Fruit fly (Drosophila melanogaster) whole organism, prepupa: ENCODE measurements around the gene Hrd3.

Source experiments
- Blimp-1 ChIP-seq: fragments of 200-800 bp; sonication (Bioruptor generic); optimal IDR thresholded peaks from 3 replicates; lab custom pipeline; 2017; ENCODE audit warnings: missing biosample characterization, missing genetic modification characterization, mild to moderate bottlenecking, moderate library complexity, missing genetic modification reagents
- CG10669 ChIP-seq: fragments of 200-800 bp; sonication (Bioruptor generic); optimal IDR thresholded peaks from 3 replicates; lab custom pipeline; 2018; ENCODE audit warnings: missing biosample characterization, mild to moderate bottlenecking, missing genetic modification characterization, moderate library complexity
- CG11902 ChIP-seq: fragments of 200-800 bp; sonication (Bioruptor generic); optimal IDR thresholded peaks from 3 replicates; lab custom pipeline; 2016; ENCODE audit warnings: missing biosample characterization, missing genetic modification characterization
- CG15336 ChIP-seq: fragments of 200-800 bp; sonication (Bioruptor generic); IDR thresholded peaks from 2 replicates; pipeline ENCODE4 v1.3.6; 2022; ENCODE audit warnings: missing biosample characterization, missing genetic modification characterization
- CG16779 ChIP-seq: fragments of 200-800 bp; sonication (Bioruptor generic); optimal IDR thresholded peaks from 3 replicates; lab custom pipeline; 2017; ENCODE audit warnings: missing biosample characterization, mild to moderate bottlenecking, missing genetic modification characterization
- CG3032 ChIP-seq: fragments of 200-800 bp; optimal IDR thresholded peaks from 2 replicates; lab custom pipeline; 2019; ENCODE audit warnings: missing biosample characterization, mild to moderate bottlenecking, missing genetic modification characterization, moderate library complexity
- CG3919 ChIP-seq: fragments of 200-800 bp; sonication (Bioruptor generic); optimal IDR thresholded peaks from 3 replicates; lab custom pipeline; 2016; ENCODE audit warnings: missing biosample characterization, missing genetic modification characterization
- CG6163 ChIP-seq: fragments of 200-800 bp; sonication (Bioruptor generic); IDR thresholded peaks from 3 replicates; pipeline ENCODE4 v1.3.6; 2022; ENCODE audit warnings: missing biosample characterization, missing genetic modification characterization
- CG6276 ChIP-seq: fragments of 200-800 bp; sonication (Bioruptor generic); optimal IDR thresholded peaks from 2 replicates; lab custom pipeline; 2017; ENCODE audit warnings: missing biosample characterization, mild to moderate bottlenecking, missing genetic modification characterization
- CG6792 ChIP-seq: fragments of 200-800 bp; sonication (Bioruptor generic); optimal IDR thresholded peaks from 3 replicates; lab custom pipeline; 2016; ENCODE audit warnings: missing biosample characterization, missing genetic modification characterization
- CG6808 ChIP-seq: fragments of 200-800 bp; sonication (Bioruptor generic); optimal IDR thresholded peaks from 3 replicates; lab custom pipeline; 2017; ENCODE audit warnings: missing biosample characterization, missing genetic modification characterization, mild to moderate bottlenecking, moderate library complexity, missing genetic modification reagents
- CG7368 ChIP-seq: fragments of 200-800 bp; sonication (Bioruptor generic); optimal IDR thresholded peaks from 3 replicates; lab custom pipeline; 2016; ENCODE audit warnings: missing biosample characterization, missing genetic modification characterization
- CG8319 ChIP-seq: fragments of 200-800 bp; sonication (Bioruptor generic); optimal IDR thresholded peaks from 3 replicates; lab custom pipeline; 2016; ENCODE audit warnings: missing biosample characterization, missing genetic modification characterization
- CG8632 ChIP-seq: fragments of 200-800 bp; sonication (Bioruptor generic); optimal IDR thresholded peaks from 3 replicates; lab custom pipeline; 2016; ENCODE audit warnings: missing biosample characterization, missing genetic modification characterization
- CG9139 ChIP-seq: fragments of 200-800 bp; sonication (Bioruptor generic); optimal IDR thresholded peaks from 3 replicates; lab custom pipeline; 2017; ENCODE audit warnings: missing biosample characterization, mild to moderate bottlenecking, missing genetic modification characterization
- Eip75B ChIP-seq: fragments of 200-800 bp; sonication (Bioruptor generic); optimal IDR thresholded peaks from 3 replicates; lab custom pipeline; 2016; ENCODE audit warnings: missing biosample characterization, missing genetic modification characterization
- Eip78C ChIP-seq: fragments of 200-800 bp; sonication (Bioruptor generic); peaks from one replicate; lab custom pipeline; 2016; ENCODE audit warnings: missing biosample characterization, missing genetic modification characterization
- Eip93F ChIP-seq: fragments of 200-800 bp; sonication (Bioruptor generic); optimal IDR thresholded peaks from 2 replicates; lab custom pipeline; 2016; ENCODE audit warnings: missing biosample characterization, mild to moderate bottlenecking, missing genetic modification characterization
- Ets96B ChIP-seq: fragments of 200-800 bp; optimal IDR thresholded peaks from 2 replicates; lab custom pipeline; 2019; ENCODE audit warnings: missing biosample characterization, mild to moderate bottlenecking, missing genetic modification characterization, moderate library complexity
- Gug ChIP-seq: fragments of 200-800 bp; sonication (Bioruptor generic); IDR thresholded peaks from 2 replicates; pipeline ENCODE4 v1.3.6; 2022; ENCODE audit warnings: missing biosample characterization, missing genetic modification characterization
- Lpt ChIP-seq: fragments of 200-800 bp; sonication (Bioruptor generic); optimal IDR thresholded peaks from 3 replicates; lab custom pipeline; 2016; ENCODE audit warnings: missing biosample characterization, missing genetic modification characterization
- OdsH ChIP-seq: fragments of 200-800 bp; sonication (Bioruptor generic); optimal IDR thresholded peaks from 3 replicates; lab custom pipeline; 2016; ENCODE audit warnings: missing biosample characterization, missing genetic modification characterization
- Smox ChIP-seq: fragments of 200-800 bp; sonication (Bioruptor generic); optimal IDR thresholded peaks from 3 replicates; lab custom pipeline; 2016; ENCODE audit warnings: missing biosample characterization, missing genetic modification characterization
- Sox102F ChIP-seq: fragments of 200-800 bp; sonication (Bioruptor generic); optimal IDR thresholded peaks from 2 replicates; lab custom pipeline; 2016; ENCODE audit warnings: missing biosample characterization, mild to moderate bottlenecking, missing genetic modification characterization
- Sox15 ChIP-seq: fragments of 200-800 bp; sonication (Bioruptor generic); optimal IDR thresholded peaks from 3 replicates; lab custom pipeline; 2016; ENCODE audit warnings: missing biosample characterization, missing genetic modification characterization
- achi ChIP-seq: fragments of 200-800 bp; sonication (Bioruptor generic); optimal IDR thresholded peaks from 3 replicates; lab custom pipeline; 2016; ENCODE audit warnings: missing biosample characterization, missing genetic modification characterization
- acj6 ChIP-seq: fragments of 200-800 bp; sonication (Bioruptor generic); optimal IDR thresholded peaks from 3 replicates; lab custom pipeline; 2016; ENCODE audit warnings: missing biosample characterization, missing genetic modification characterization
- cyc ChIP-seq: fragments of 200-800 bp; sonication (Bioruptor generic); optimal IDR thresholded peaks from 3 replicates; lab custom pipeline; 2016; ENCODE audit warnings: missing biosample characterization, missing genetic modification characterization
- dsx ChIP-seq: fragments of 200-800 bp; optimal IDR thresholded peaks from 3 replicates; lab custom pipeline; 2019; ENCODE audit warnings: missing biosample characterization, mild to moderate bottlenecking, missing genetic modification characterization, moderate library complexity; ENCODE audit not compliant: poor library complexity, severe bottlenecking
- eg ChIP-seq: fragments of 200-800 bp; sonication (Bioruptor generic); IDR thresholded peaks from 3 replicates; pipeline ENCODE4 v1.3.6; 2022; ENCODE audit warnings: missing biosample characterization, missing genetic modification characterization
- esn ChIP-seq: fragments of 200-800 bp; sonication (Bioruptor generic); optimal IDR thresholded peaks from 2 replicates; lab custom pipeline; 2016; ENCODE audit warnings: missing biosample characterization, mild to moderate bottlenecking, missing genetic modification characterization, moderate library complexity
- fd59A ChIP-seq: fragments of 200-800 bp; sonication (Bioruptor generic); optimal IDR thresholded peaks from 2 replicates; lab custom pipeline; 2017; ENCODE audit warnings: missing biosample characterization, mild to moderate bottlenecking, missing genetic modification characterization, missing genetic modification reagents
- fd85E ChIP-seq: fragments of 200-800 bp; sonication (Bioruptor generic); optimal IDR thresholded peaks from 3 replicates; lab custom pipeline; 2016; ENCODE audit warnings: missing biosample characterization, missing genetic modification characterization
- fkh ChIP-seq: fragments of 200-800 bp; sonication (Bioruptor generic); optimal IDR thresholded peaks from 3 replicates; lab custom pipeline; 2017; ENCODE audit warnings: missing biosample characterization, mild to moderate bottlenecking, missing genetic modification characterization, moderate library complexity
- pdm3 ChIP-seq: fragments of 200-800 bp; sonication (Bioruptor generic); optimal IDR thresholded peaks from 3 replicates; lab custom pipeline; 2016; ENCODE audit warnings: missing biosample characterization, missing genetic modification characterization
- salr ChIP-seq, 2 experiments: fragments of 200-800 bp; sonication (Bioruptor generic); optimal IDR thresholded peaks; 3 replicates each; lab custom pipeline; 2016 to 2018; ENCODE audit warnings: missing biosample characterization in 2 of 2, missing genetic modification characterization in 2 of 2, mild to moderate bottlenecking in 1 of 2
- spab ChIP-seq: fragments of 200-800 bp; sonication (Bioruptor generic); optimal IDR thresholded peaks from 2 replicates; lab custom pipeline; 2017; ENCODE audit warnings: missing biosample characterization, mild to moderate bottlenecking, missing genetic modification characterization, missing genetic modification reagents
- ss ChIP-seq, 2 experiments: fragments of 200-800 bp; sonication (Bioruptor generic); optimal IDR thresholded peaks; 2 replicates in 1 of 2; 3 replicates in 1 of 2; lab custom pipeline; 2017 to 2018; ENCODE audit warnings: mild to moderate bottlenecking in 2 of 2, missing biosample characterization in 2 of 2, missing genetic modification characterization in 2 of 2, moderate library complexity in 1 of 2
- svp ChIP-seq: fragments of 200-800 bp; sonication (Bioruptor generic); peaks from one replicate; lab custom pipeline; 2016; ENCODE audit warnings: missing biosample characterization, missing genetic modification characterization
- topi ChIP-seq: fragments of 200-800 bp; sonication (Bioruptor generic); optimal IDR thresholded peaks from 3 replicates; lab custom pipeline; 2016; ENCODE audit warnings: missing biosample characterization, missing genetic modification characterization

The Hrd3 gene

dm6 chr3R:23737676-23738574, 20.4 kb downstream of the Hrd3 start (continued):
- TF ChIP-seq OdsH (GFP tag; lab: Kevin White, UChicago) = peak; percentile 33
- TF ChIP-seq Blimp-1 (GFP tag; lab: Kevin White, UChicago) = no peak
- TF ChIP-seq CG15336 (GFP tag; lab: Robert Waterston, UW) = peak; percentile 48
- TF ChIP-seq pdm3 (GFP tag; lab: Kevin White, UChicago) = peak; percentile 16
- TF ChIP-seq Ets96B = peak; percentile 28
- TF ChIP-seq CG6808 (GFP tag; lab: Kevin White, UChicago) = peak; percentile 55
- no peak for TF ChIP-seq Eip75B
- no peak for TF ChIP-seq Lpt (GFP tag; lab: Kevin White, UChicago)
- TF ChIP-seq topi (GFP tag; lab: Kevin White, UChicago) = no peak
- TF ChIP-seq, all 60 proteins: peak for 25

DNA sequence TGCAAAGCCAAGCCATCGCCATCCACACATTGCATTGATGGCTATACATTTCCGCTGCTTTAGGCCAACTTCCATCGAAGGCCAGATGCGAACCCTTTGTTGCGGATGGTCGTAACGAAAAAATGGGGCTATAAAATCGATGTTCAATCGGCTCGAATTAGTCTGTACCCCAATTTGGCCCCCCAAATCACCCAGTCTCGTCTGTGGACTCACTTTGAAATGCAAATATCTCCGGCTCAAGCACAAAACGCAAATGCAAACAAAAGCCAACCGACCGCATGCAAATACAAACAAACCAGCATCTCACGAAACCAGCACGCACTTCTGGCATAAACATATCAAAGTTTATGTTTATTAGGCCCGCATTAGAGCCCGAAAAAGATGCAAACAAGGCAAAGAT, 22.0 kb downstream of the Hrd3 start:
- no peak for TF ChIP-seq svp (GFP tag; lab: Kevin White, UChicago)
- peak; percentile 56 for TF ChIP-seq fkh (GFP tag; lab: Kevin White, UChicago)

dm6 chr3R:23735648-23736047, 22.7 kb downstream of the Hrd3 start:
- no peak for TF ChIP-seq Gug
- TF ChIP-seq CG11902 (GFP tag; lab: Kevin White, UChicago) = no peak
- no peak for TF ChIP-seq acj6 (GFP tag; lab: Kevin White, UChicago)
- no peak for TF ChIP-seq CG8632 (GFP tag; lab: Kevin White, UChicago)
- TF ChIP-seq OdsH (GFP tag; lab: Kevin White, UChicago) = no peak
- TF ChIP-seq CG7368 (GFP tag; lab: Kevin White, UChicago) = no peak
- peak in 1 of 2 experiments; percentile 11 for TF ChIP-seq ss (GFP tag; optimal IDR thresholded peaks at IDR 0.05; lab: Kevin White, UChicago)
- TF ChIP-seq CG6163 (GFP tag; lab: Robert Waterston, UW) = 0 out of 3 replicates have a peak, but pooled peaks have one; percentile 10
- TF ChIP-seq Eip78C (GFP tag; lab: Kevin White, UChicago) = peak; percentile 36
- no peak for TF ChIP-seq fd85E

DNA sequence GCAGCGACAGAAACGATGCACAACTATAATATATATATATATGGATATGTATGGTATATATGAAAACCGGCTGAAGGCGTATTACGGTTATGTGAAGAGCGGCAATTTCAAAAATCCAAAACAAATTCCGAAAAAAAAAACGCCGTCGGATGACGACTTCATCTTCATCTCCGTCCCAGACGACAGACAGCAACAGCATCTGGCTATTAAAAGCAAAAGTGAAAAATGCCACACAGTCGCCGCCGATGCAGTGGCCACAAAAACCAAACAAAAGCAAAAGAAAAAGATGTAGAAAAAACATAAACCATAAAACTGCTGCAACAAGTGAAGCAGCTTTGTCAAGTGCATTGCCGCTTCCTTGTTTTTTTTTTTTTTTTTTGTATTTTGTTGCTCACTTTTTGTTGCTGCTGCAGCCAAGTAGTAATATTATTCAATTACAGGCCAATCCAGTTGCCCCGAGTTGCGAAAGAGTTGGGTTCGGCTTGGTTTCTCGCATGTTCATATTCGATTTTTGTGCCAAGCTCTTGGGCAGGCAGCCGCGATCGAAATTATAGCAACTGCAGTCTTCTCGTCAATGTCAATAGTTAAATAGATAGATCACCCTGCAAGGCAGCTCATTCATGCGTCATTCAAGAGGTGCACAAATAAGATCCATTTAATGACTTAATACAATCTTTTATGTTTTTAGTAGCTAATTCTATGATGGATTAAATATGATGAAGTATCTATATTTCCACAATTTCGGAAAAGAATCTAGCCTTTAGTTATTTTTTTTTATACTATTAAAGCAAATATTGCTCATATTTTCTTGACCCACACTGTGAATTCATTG, 23.6 kb downstream of the Hrd3 start:
- no peak for TF ChIP-seq Sox102F
- TF ChIP-seq fd59A (GFP tag; lab: Kevin White, UChicago) = no peak
- TF ChIP-seq esn = no peak
- peak; percentile 71 for TF ChIP-seq CG6276 (GFP tag; lab: Kevin White, UChicago)
- no peak for TF ChIP-seq Sox15 (GFP tag; lab: Kevin White, UChicago)
- peak; percentile 26 for TF ChIP-seq OdsH (GFP tag; lab: Kevin White, UChicago)
- peak; percentile 52 for TF ChIP-seq CG16779 (tag; lab: Kevin White, UChicago)
- TF ChIP-seq CG10669 = no peak
- no peak for TF ChIP-seq CG3032 (tag; lab: Kevin White, UChicago)
- peak in 1 of 2 experiments; percentile 38 for TF ChIP-seq salr (GFP tag; optimal IDR thresholded peaks at IDR 0.05; lab: Kevin White, UChicago)
- TF ChIP-seq CG8319 = no peak
- peak; percentile 19 for TF ChIP-seq Lpt (GFP tag; lab: Kevin White, UChicago)
- TF ChIP-seq achi (GFP tag; lab: Kevin White, UChicago) = peak; percentile 40
- TF ChIP-seq acj6 (GFP tag; lab: Kevin White, UChicago) = no peak
- no peak for TF ChIP-seq svp (GFP tag; lab: Kevin White, UChicago)
- no peak for TF ChIP-seq CG3919 (GFP tag; lab: Kevin White, UChicago)
- no peak for TF ChIP-seq Gug
- peak; percentile 32 for TF ChIP-seq dsx
- 0 out of 3 replicates have a peak, but pooled peaks have one; percentile 36 for TF ChIP-seq CG6163 (GFP tag; lab: Robert Waterston, UW)
- TF ChIP-seq Smox (GFP tag; lab: Kevin White, UChicago) = no peak
- peak; percentile 26 for TF ChIP-seq spab (GFP tag; lab: Kevin White, UChicago)
- no peak for TF ChIP-seq Eip93F (GFP tag; lab: Kevin White, UChicago)
- TF ChIP-seq CG6792 = peak; percentile 40
- TF ChIP-seq fd85E = no peak
- peak; percentile 65 for TF ChIP-seq eg (GFP tag; lab: Robert Waterston, UW)
- no peak for TF ChIP-seq CG11902 (GFP tag; lab: Kevin White, UChicago)
- no peak for TF ChIP-seq cyc (GFP tag; lab: Kevin White, UChicago)
- no peak for TF ChIP-seq topi (GFP tag; lab: Kevin White, UChicago)
- TF ChIP-seq pdm3 (GFP tag; lab: Kevin White, UChicago) = peak; percentile 23
- peak; percentile 28 for TF ChIP-seq CG9139 (GFP tag; lab: Kevin White, UChicago)
